Fruit fly (Drosophila melanogaster) whole organism, embryonic: ENCODE data around the gene CG12171.
A peak's percentile ranks its signal among the peaks of the same experiment; 100 is the strongest.

Source experiments
- Antp ChIP-seq: fragments of 200-800 bp; sonication (Bioruptor generic); optimal IDR thresholded peaks from 3 replicates; lab custom pipeline; 2016; ENCODE audit warnings: missing biosample characterization, missing genetic modification characterization
- Atf3 ChIP-seq: fragments of 200-800 bp; sonication (Bioruptor generic); optimal IDR thresholded peaks from 3 replicates; lab custom pipeline; 2016; ENCODE audit warnings: missing biosample characterization, missing genetic modification characterization
- B-H1 ChIP-seq: fragments of 200-800 bp; sonication (Bioruptor generic); IDR thresholded peaks from 3 replicates; pipeline ENCODE4 v1.3.6; 2022; ENCODE audit warnings: missing biosample characterization, missing genetic modification characterization
- BEAF-32 ChIP-seq: fragments of 200-800 bp; sonication (Bioruptor generic); optimal IDR thresholded peaks from 3 replicates; lab custom pipeline; 2017; ENCODE audit warnings: missing biosample characterization, missing genetic modification characterization, mild to moderate bottlenecking, moderate library complexity, missing genetic modification reagents
- CG1024 ChIP-seq: fragments of 200-800 bp; sonication (Bioruptor generic); IDR thresholded peaks from 2 replicates; pipeline ENCODE4 v1.3.6; 2022; ENCODE audit warnings: missing biosample characterization, missing genetic modification characterization
- CG10462 ChIP-seq: fragments of 200-800 bp; sonication (Bioruptor generic); optimal IDR thresholded peaks from 2 replicates; lab custom pipeline; 2016; ENCODE audit warnings: missing biosample characterization, missing genetic modification characterization
- CG10543 ChIP-seq: fragments of 200-800 bp; sonication (Bioruptor generic); optimal IDR thresholded peaks from 3 replicates; lab custom pipeline; 2017; ENCODE audit warnings: missing biosample characterization, mild to moderate bottlenecking, missing genetic modification characterization, moderate library complexity
- CG11093 ChIP-seq: fragments of 200-800 bp; sonication (Bioruptor generic); IDR thresholded peaks from 3 replicates; pipeline ENCODE4 v1.3.6; 2022; ENCODE audit warnings: missing biosample characterization, missing genetic modification characterization
- CG12219 ChIP-seq: fragments of 200-800 bp; sonication (Bioruptor generic); optimal IDR thresholded peaks from 3 replicates; lab custom pipeline; 2018; ENCODE audit warnings: missing biosample characterization, mild to moderate bottlenecking, missing genetic modification characterization
- CG12236 ChIP-seq: fragments of 200-800 bp; sonication (Bioruptor generic); optimal IDR thresholded peaks from 2 replicates; lab custom pipeline; 2016; ENCODE audit warnings: missing biosample characterization, missing genetic modification characterization
- CG14014 ChIP-seq: fragments of 200-800 bp; sonication (Bioruptor generic); IDR thresholded peaks from 2 replicates; pipeline ENCODE4 v1.3.6; 2022; ENCODE audit warnings: missing biosample characterization, missing genetic modification characterization
- CG14441 ChIP-seq: fragments of 200-800 bp; sonication (Bioruptor generic); IDR thresholded peaks from 2 replicates; pipeline ENCODE4 v1.3.6; 2022; ENCODE audit warnings: missing biosample characterization, missing genetic modification characterization
- CG14710 ChIP-seq: fragments of 200-800 bp; sonication (Bioruptor generic); optimal IDR thresholded peaks from 3 replicates; lab custom pipeline; 2019; ENCODE audit warnings: missing biosample characterization, mild to moderate bottlenecking, missing genetic modification characterization, moderate library complexity
- CG15269 ChIP-seq: fragments of 200-800 bp; sonication (Bioruptor generic); optimal IDR thresholded peaks from 2 replicates; lab custom pipeline; 2018; ENCODE audit warnings: missing biosample characterization, mild to moderate bottlenecking, missing genetic modification characterization, moderate library complexity
- CG17328 ChIP-seq: fragments of 200-800 bp; sonication (Bioruptor generic); IDR thresholded peaks from 2 replicates; pipeline ENCODE4 v1.3.6; 2022; ENCODE audit warnings: missing biosample characterization, missing genetic modification characterization
- CG17385 ChIP-seq: fragments of 200-800 bp; sonication (Bioruptor generic); optimal IDR thresholded peaks from 3 replicates; lab custom pipeline; 2018; ENCODE audit warnings: missing biosample characterization, mild to moderate bottlenecking, missing genetic modification characterization
- CG18262 ChIP-seq: fragments of 200-800 bp; optimal IDR thresholded peaks from 3 replicates; lab custom pipeline; 2019; ENCODE audit warnings: missing biosample characterization, mild to moderate bottlenecking, missing genetic modification characterization, moderate library complexity
- CG18619 ChIP-seq: fragments of 200-800 bp; sonication (Bioruptor generic); optimal IDR thresholded peaks from 3 replicates; lab custom pipeline; 2017; ENCODE audit warnings: missing biosample characterization, mild to moderate bottlenecking, missing genetic modification characterization
- CG2678 ChIP-seq: fragments of 200-800 bp; sonication (Bioruptor generic); optimal IDR thresholded peaks from 3 replicates; lab custom pipeline; 2019; ENCODE audit warnings: missing biosample characterization, mild to moderate bottlenecking, missing genetic modification characterization, moderate library complexity
- CG3407 ChIP-seq: fragments of 200-800 bp; sonication (Bioruptor generic); optimal IDR thresholded peaks from 2 replicates; lab custom pipeline; 2018; ENCODE audit warnings: missing biosample characterization, mild to moderate bottlenecking, missing genetic modification characterization
- CG3847 ChIP-seq: fragments of 200-800 bp; sonication (Bioruptor generic); IDR thresholded peaks from 2 replicates; pipeline ENCODE4 v1.3.6; 2022; ENCODE audit warnings: missing biosample characterization, missing genetic modification characterization
- CG4328 ChIP-seq: fragments of 200-800 bp; sonication (Bioruptor generic); optimal IDR thresholded peaks from 3 replicates; lab custom pipeline; 2017; ENCODE audit warnings: missing biosample characterization, missing genetic modification reagents, missing genetic modification characterization
- CG4424 ChIP-seq: fragments of 200-800 bp; sonication (Bioruptor generic); optimal IDR thresholded peaks from 3 replicates; lab custom pipeline; 2016; ENCODE audit warnings: missing biosample characterization, missing genetic modification characterization
- CG5245 ChIP-seq: fragments of 200-800 bp; sonication (Bioruptor generic); optimal IDR thresholded peaks from 3 replicates; lab custom pipeline; 2016; ENCODE audit warnings: missing biosample characterization, missing genetic modification characterization
- CG6683 ChIP-seq: fragments of 200-800 bp; sonication (Bioruptor generic); optimal IDR thresholded peaks from 2 replicates; lab custom pipeline; 2017; ENCODE audit warnings: missing biosample characterization, mild to moderate bottlenecking, missing genetic modification characterization, missing genetic modification reagents
- CG7556 ChIP-seq: fragments of 200-800 bp; sonication (Bioruptor generic); optimal IDR thresholded peaks from 2 replicates; lab custom pipeline; 2017; ENCODE audit warnings: missing biosample characterization, mild to moderate bottlenecking, missing genetic modification characterization
- CG7745 ChIP-seq: fragments of 200-800 bp; sonication (Bioruptor generic); optimal IDR thresholded peaks from 2 replicates; lab custom pipeline; 2018; ENCODE audit warnings: missing biosample characterization, mild to moderate bottlenecking, missing genetic modification characterization, moderate library complexity
- CG9876 ChIP-seq: fragments of 200-800 bp; sonication (Bioruptor generic); optimal IDR thresholded peaks from 2 replicates; lab custom pipeline; 2016; ENCODE audit warnings: missing biosample characterization, missing genetic modification characterization
- Elba2 ChIP-seq: fragments of 200-800 bp; sonication (Bioruptor generic); optimal IDR thresholded peaks from 3 replicates; lab custom pipeline; 2016; ENCODE audit warnings: missing biosample characterization, missing genetic modification characterization
- Ets97D ChIP-seq: fragments of 200-800 bp; sonication (Bioruptor generic); optimal IDR thresholded peaks from 3 replicates; lab custom pipeline; 2016; ENCODE audit warnings: missing biosample characterization, missing genetic modification characterization
- HLH54F ChIP-seq: fragments of 200-800 bp; sonication (Bioruptor generic); optimal IDR thresholded peaks from 3 replicates; lab custom pipeline; 2016; ENCODE audit warnings: missing biosample characterization, missing genetic modification characterization
- Kr ChIP-seq: fragments of 200-800 bp; sonication (Bioruptor generic); optimal IDR thresholded peaks from 2 replicates; lab custom pipeline; 2017; ENCODE audit warnings: missing biosample characterization, mild to moderate bottlenecking, missing genetic modification characterization
- Trl ChIP-seq, 3 experiments: fragments of >200 bp in 2 of 3; fragments of 200-800 bp in 1 of 3; sonication (Bioruptor generic) in 1 of 3; optimal IDR thresholded peaks; 2 replicates in 1 of 3; 3 replicates in 2 of 3; lab custom pipeline; 2016 to 2017; ENCODE audit warnings: missing biosample characterization in 1 of 3, missing genetic modification characterization in 1 of 3
- ara ChIP-seq: fragments of 200-800 bp; sonication (Bioruptor generic); IDR thresholded peaks from 2 replicates; pipeline ENCODE4 v1.3.6; 2022; ENCODE audit warnings: missing biosample characterization, missing genetic modification characterization
- btn ChIP-seq: fragments of 200-800 bp; sonication (Bioruptor generic); optimal IDR thresholded peaks from 2 replicates; lab custom pipeline; 2016; ENCODE audit warnings: missing biosample characterization, missing genetic modification characterization
- ci ChIP-seq: fragments of 200-800 bp; sonication (Bioruptor generic); IDR thresholded peaks from 3 replicates; pipeline ENCODE4 v1.3.6; 2022; ENCODE audit warnings: missing biosample characterization, missing genetic modification characterization
- esg ChIP-seq: fragments of 200-800 bp; sonication (Bioruptor generic); conservative IDR thresholded peaks from 2 replicates; pipeline ENCODE4 v1.3.6; 2022; ENCODE audit warnings: missing biosample characterization, missing genetic modification characterization
- fd102C ChIP-seq: fragments of 200-800 bp; sonication (Bioruptor generic); optimal IDR thresholded peaks from 2 replicates; lab custom pipeline; 2018; ENCODE audit warnings: missing biosample characterization, mild to moderate bottlenecking, missing genetic modification characterization, moderate library complexity
- kah ChIP-seq: fragments of 200-800 bp; sonication (Bioruptor generic); optimal IDR thresholded peaks from 2 replicates; lab custom pipeline; 2018; ENCODE audit warnings: missing biosample characterization, mild to moderate bottlenecking, missing genetic modification characterization
- mld ChIP-seq: fragments of 200-800 bp; sonication (Bioruptor generic); IDR thresholded peaks from 3 replicates; pipeline ENCODE4 v1.3.6; 2022; ENCODE audit warnings: missing biosample characterization, missing genetic modification characterization; ENCODE audit not compliant: partially characterized antibody
- nau ChIP-seq: fragments of 200-800 bp; sonication (Bioruptor generic); optimal IDR thresholded peaks from 3 replicates; lab custom pipeline; 2017; ENCODE audit warnings: missing biosample characterization, mild to moderate bottlenecking, missing genetic modification characterization, missing genetic modification reagents
- onecut ChIP-seq: fragments of 200-800 bp; sonication (Bioruptor generic); IDR thresholded peaks from 2 replicates; pipeline ENCODE4 v1.3.6; 2022; ENCODE audit warnings: missing biosample characterization, missing genetic modification characterization
- pnt ChIP-seq: fragments of 200-800 bp; sonication (Bioruptor generic); optimal IDR thresholded peaks from 3 replicates; lab custom pipeline; 2016; ENCODE audit warnings: missing biosample characterization, missing genetic modification characterization
- pum ChIP-seq: fragments of 200-800 bp; sonication (Bioruptor generic); optimal IDR thresholded peaks from 2 replicates; lab custom pipeline; 2016; ENCODE audit warnings: missing biosample characterization, missing genetic modification characterization
- sc ChIP-seq, 3 experiments: fragments of >200 bp in 2 of 3; fragments of 200-800 bp in 1 of 3; sonication (Bioruptor generic) in 1 of 3; optimal IDR thresholded peaks; 2 replicates in 2 of 3; 3 replicates in 1 of 3; lab custom pipeline; 2017; ENCODE audit warnings: mild to moderate bottlenecking in 1 of 3, missing biosample characterization in 1 of 3, missing genetic modification characterization in 1 of 3, missing genetic modification reagents in 1 of 3
- schlank ChIP-seq: fragments of 200-800 bp; sonication (Bioruptor generic); optimal IDR thresholded peaks from 2 replicates; lab custom pipeline; 2018; ENCODE audit warnings: missing biosample characterization, mild to moderate bottlenecking, missing genetic modification characterization
- stwl ChIP-seq: fragments of 200-800 bp; sonication (Bioruptor generic); optimal IDR thresholded peaks from 3 replicates; lab custom pipeline; 2018; ENCODE audit warnings: missing biosample characterization, mild to moderate bottlenecking, missing genetic modification characterization, moderate library complexity
- wdn ChIP-seq: fragments of 200-800 bp; sonication (Bioruptor generic); IDR thresholded peaks from 2 replicates; pipeline ENCODE4 v1.3.6; 2022; ENCODE audit warnings: missing biosample characterization, missing genetic modification characterization
- yki ChIP-seq: fragments of >200 bp; optimal IDR thresholded peaks from 3 replicates; lab custom pipeline; 2018

The CG12171 gene

DNA sequence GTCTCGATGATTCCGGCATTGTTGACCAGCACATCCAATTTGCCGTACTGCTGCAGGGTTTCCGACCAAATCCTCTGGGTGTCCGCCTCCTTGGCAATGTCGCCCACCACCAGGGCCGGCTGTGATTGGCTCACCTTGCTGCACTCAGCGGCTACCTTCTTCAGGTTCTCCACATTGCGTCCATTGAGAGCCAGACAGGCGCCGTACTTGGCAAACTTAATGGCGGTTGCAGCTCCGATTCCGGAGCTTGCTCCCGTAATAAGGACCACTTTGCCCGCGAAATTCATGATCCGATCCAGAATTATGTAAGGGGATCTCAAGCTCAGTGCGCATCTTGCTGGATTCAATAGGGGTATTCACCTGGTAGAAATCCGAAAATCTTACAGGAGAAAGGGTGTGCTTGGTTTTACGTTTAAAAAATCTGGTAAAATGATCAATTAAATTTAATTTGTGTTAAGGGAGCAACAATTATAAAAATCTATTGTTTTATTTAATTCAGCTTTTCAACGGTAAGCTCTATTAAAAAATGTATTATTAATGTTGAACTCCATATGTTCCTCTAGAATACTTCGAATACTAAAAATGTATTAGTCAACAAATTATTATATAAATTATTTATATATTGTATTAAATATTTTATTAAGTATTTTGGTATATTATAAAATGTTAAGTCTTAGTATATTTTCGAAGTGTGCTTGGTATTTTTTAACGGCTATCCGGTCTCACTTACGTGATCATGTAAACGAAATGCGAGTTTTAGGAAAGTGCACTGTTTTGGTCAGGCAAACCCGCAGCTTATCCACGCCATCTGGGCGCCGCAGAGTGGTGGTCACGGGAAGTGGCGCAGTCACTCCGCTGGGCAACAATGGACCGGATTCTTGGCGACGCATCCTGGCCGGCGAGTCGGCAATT, 3.3 kb downstream of the CG12171 start, which contains the start of the genes CG31548 and CG12170 (continued):
- TF ChIP-seq ara (GFP tag; lab: Robert Waterston, UW): no peak
- TF ChIP-seq HLH54F (GFP tag; lab: Kevin White, UChicago): no peak
- no peak for TF ChIP-seq CG18619 (GFP tag; lab: Kevin White, UChicago)
- no peak for TF ChIP-seq fd102C (GFP tag; lab: Kevin White, UChicago)
- TF ChIP-seq pum: peak; percentile 25
- peak; percentile 14 for TF ChIP-seq Ets97D (GFP tag; lab: Kevin White, UChicago)
- TF ChIP-seq nau: no peak
- TF ChIP-seq BEAF-32: no peak
- peak; percentile 70 for TF ChIP-seq CG14710 (tag; lab: Kevin White, UChicago)
- TF ChIP-seq Elba2 (GFP tag; lab: Kevin White, UChicago): no peak
- TF ChIP-seq esg (GFP tag; lab: Robert Waterston, UW): peak; percentile 50
- no peak for TF ChIP-seq onecut (GFP tag; lab: Robert Waterston, UW)
- TF ChIP-seq CG2678 (tag; lab: Kevin White, UChicago): no peak
- peak; percentile 64 for TF ChIP-seq CG17328 (GFP tag; lab: Robert Waterston, UW)
- no peak for TF ChIP-seq sc (optimal IDR thresholded peaks at IDR 0.05; lab: Kevin White, UChicago)
- no peak for TF ChIP-seq sc (GFP tag; optimal IDR thresholded peaks at IDR 0.05; lab: Kevin White, UChicago)
- TF ChIP-seq Antp (GFP tag; lab: Kevin White, UChicago): peak; percentile 9
- TF ChIP-seq CG12236 (GFP tag; lab: Kevin White, UChicago): no peak
- TF ChIP-seq kah (GFP tag; lab: Kevin White, UChicago): no peak
- no peak for TF ChIP-seq CG10543 (GFP tag; lab: Kevin White, UChicago)
- no peak for TF ChIP-seq wdn
- 0 out of 3 replicates have a peak, but pooled peaks have one; percentile 15 for TF ChIP-seq B-H1 (GFP tag; lab: Robert Waterston, UW)
- peak; percentile 72 for TF ChIP-seq CG18262 (tag; lab: Kevin White, UChicago)
- TF ChIP-seq CG14014: peak; percentile 46; the same call in 1 of the 2 replicates
- TF ChIP-seq CG3847: no peak
- TF ChIP-seq CG14441 (GFP tag; lab: Robert Waterston, UW): no peak
- TF ChIP-seq CG17385 (GFP tag; lab: Kevin White, UChicago): no peak
- TF ChIP-seq CG12219: no peak
- TF ChIP-seq CG4328 (GFP tag; lab: Kevin White, UChicago): no peak
- peak; percentile 49 for TF ChIP-seq CG4424
- no peak for TF ChIP-seq CG9876 (GFP tag; lab: Kevin White, UChicago)
- TF ChIP-seq schlank (tag; lab: Kevin White, UChicago): no peak
- no peak for TF ChIP-seq pnt (GFP tag; lab: Kevin White, UChicago)
- no peak for TF ChIP-seq Kr (GFP tag; lab: Kevin White, UChicago)
- TF ChIP-seq Trl (optimal IDR thresholded peaks at IDR 0.05; lab: Kevin White, UChicago): no peak
- TF ChIP-seq Trl (GFP tag; optimal IDR thresholded peaks at IDR 0.05; lab: Kevin White, UChicago): no peak
- TF ChIP-seq CG6683 (GFP tag; lab: Kevin White, UChicago): peak; percentile 34
- peak; percentile 3 for TF ChIP-seq CG5245 (GFP tag; lab: Kevin White, UChicago)
- TF ChIP-seq CG10462 (GFP tag; lab: Kevin White, UChicago): peak; percentile 39
- no peak for TF ChIP-seq mld
- peak; percentile 72 for TF ChIP-seq ci (GFP tag; lab: Robert Waterston, UW)
- TF ChIP-seq CG3407 (GFP tag; lab: Kevin White, UChicago): no peak
- TF ChIP-seq Atf3 (GFP tag; lab: Kevin White, UChicago): no peak
- TF ChIP-seq CG7745: no peak
- no peak for TF ChIP-seq CG7556 (GFP tag; lab: Kevin White, UChicago)
- no peak for TF ChIP-seq CG1024 (GFP tag; lab: Robert Waterston, UW)
- TF ChIP-seq yki (lab: Kevin White, UChicago): no peak
- TF ChIP-seq CG15269 (tag; lab: Kevin White, UChicago): no peak
- no peak for TF ChIP-seq btn
- TF ChIP-seq stwl (tag; lab: Kevin White, UChicago): no peak
- no peak for TF ChIP-seq CG11093 (GFP tag; lab: Robert Waterston, UW)
